Worm (Caenorhabditis elegans): ENCODE results near the gene F13B6.1.

DNA sequence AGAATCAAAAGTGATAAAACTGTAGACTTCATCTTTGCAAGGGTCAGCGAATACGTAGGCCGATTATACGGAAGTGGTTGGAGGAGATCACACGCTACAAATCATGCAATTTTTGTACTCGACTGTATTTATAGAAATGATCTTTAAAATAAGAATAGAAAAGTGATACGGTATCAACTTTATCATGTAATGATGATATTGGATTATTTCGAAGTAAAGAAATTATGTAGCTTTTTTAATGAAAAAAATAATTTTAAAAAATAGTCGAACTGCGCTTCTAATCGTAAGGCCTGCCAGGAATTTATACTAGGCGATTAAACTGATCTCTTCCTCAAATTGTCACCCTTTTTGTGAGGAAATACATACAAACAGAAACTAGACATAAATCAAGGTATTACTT is 22.5 kb upstream of the F13B6.1 start, which contains the start of gene B0496.11:
- TF ChIP-seq nhr-28 (tag; optimal IDR thresholded peaks at IDR 0.05) (no peak), blmp-1 (tag; optimal IDR thresholded peaks at IDR 0.05) (no peak)
